Fruit fly (Drosophila melanogaster) whole organism, embryonic: Measurements from ENCODE around the gene mbt.

Experiments
- Atf3 ChIP-seq: fragments of 200-800 bp; sonication (Bioruptor generic); optimal IDR thresholded peaks from 3 replicates; lab custom pipeline; 2016; ENCODE audit warnings: missing biosample characterization, missing genetic modification characterization
- BtbVII ChIP-seq: fragments of 200-800 bp; sonication (Bioruptor generic); optimal IDR thresholded peaks from 3 replicates; lab custom pipeline; 2017; ENCODE audit warnings: missing biosample characterization, mild to moderate bottlenecking, missing genetic modification characterization
- CG10147 ChIP-seq: fragments of 200-800 bp; sonication (Bioruptor generic); optimal IDR thresholded peaks from 2 replicates; lab custom pipeline; 2019; ENCODE audit warnings: missing biosample characterization, mild to moderate bottlenecking, missing genetic modification characterization, moderate library complexity
- CG11085 ChIP-seq: fragments of 200-800 bp; sonication (Bioruptor generic); IDR thresholded peaks from 2 replicates; pipeline ENCODE4 v1.3.6; 2022; ENCODE audit warnings: missing biosample characterization, missing genetic modification characterization
- CG11504 ChIP-seq: fragments of 200-800 bp; sonication (Bioruptor generic); optimal IDR thresholded peaks from 3 replicates; lab custom pipeline; 2019; ENCODE audit warnings: missing biosample characterization, mild to moderate bottlenecking, missing genetic modification characterization, moderate library complexity
- CG14860 ChIP-seq: fragments of 200-800 bp; sonication (Bioruptor generic); IDR thresholded peaks from 3 replicates; pipeline ENCODE4 v1.3.6; 2022; ENCODE audit warnings: missing biosample characterization, missing genetic modification characterization; ENCODE audit not compliant: partially characterized antibody
- CG1602 ChIP-seq: fragments of 200-800 bp; sonication (Bioruptor generic); optimal IDR thresholded peaks from 3 replicates; lab custom pipeline; 2016; ENCODE audit warnings: missing biosample characterization, missing genetic modification characterization
- CG1647 ChIP-seq: fragments of 200-800 bp; sonication (Bioruptor generic); optimal IDR thresholded peaks from 3 replicates; lab custom pipeline; 2016; ENCODE audit warnings: missing biosample characterization, missing genetic modification characterization
- CG17385 ChIP-seq: fragments of 200-800 bp; sonication (Bioruptor generic); optimal IDR thresholded peaks from 3 replicates; lab custom pipeline; 2018; ENCODE audit warnings: missing biosample characterization, mild to moderate bottlenecking, missing genetic modification characterization
- CG18599 ChIP-seq: fragments of 200-800 bp; sonication (Bioruptor generic); optimal IDR thresholded peaks from 3 replicates; lab custom pipeline; 2017; ENCODE audit warnings: missing biosample characterization, missing genetic modification characterization, mild to moderate bottlenecking, moderate library complexity, missing genetic modification reagents
- CG18619 ChIP-seq: fragments of 200-800 bp; sonication (Bioruptor generic); optimal IDR thresholded peaks from 3 replicates; lab custom pipeline; 2017; ENCODE audit warnings: missing biosample characterization, mild to moderate bottlenecking, missing genetic modification characterization
- CG2120 ChIP-seq: fragments of 200-800 bp; sonication (Bioruptor generic); optimal IDR thresholded peaks from 3 replicates; lab custom pipeline; 2016; ENCODE audit warnings: missing biosample characterization, missing genetic modification characterization
- CG2678 ChIP-seq: fragments of 200-800 bp; sonication (Bioruptor generic); optimal IDR thresholded peaks from 3 replicates; lab custom pipeline; 2019; ENCODE audit warnings: missing biosample characterization, mild to moderate bottlenecking, missing genetic modification characterization, moderate library complexity
- CG3281 ChIP-seq: fragments of 200-800 bp; sonication (Bioruptor generic); optimal IDR thresholded peaks from 3 replicates; lab custom pipeline; 2017; ENCODE audit warnings: missing biosample characterization, mild to moderate bottlenecking, missing genetic modification characterization
- CG4424 ChIP-seq: fragments of 200-800 bp; sonication (Bioruptor generic); optimal IDR thresholded peaks from 3 replicates; lab custom pipeline; 2016; ENCODE audit warnings: missing biosample characterization, missing genetic modification characterization
- CG4707 ChIP-seq: fragments of 200-800 bp; sonication (Bioruptor generic); optimal IDR thresholded peaks from 2 replicates; lab custom pipeline; 2018; ENCODE audit warnings: missing biosample characterization, mild to moderate bottlenecking, missing genetic modification characterization, moderate library complexity
- CG6254 ChIP-seq: fragments of 200-800 bp; sonication (Bioruptor generic); optimal IDR thresholded peaks from 3 replicates; lab custom pipeline; 2017; ENCODE audit warnings: mild to moderate bottlenecking, missing biosample characterization, missing genetic modification reagents, missing genetic modification characterization
- CG7839 ChIP-seq: fragments of 200-800 bp; sonication (Bioruptor generic); optimal IDR thresholded peaks from 3 replicates; lab custom pipeline; 2018; ENCODE audit warnings: missing biosample characterization, mild to moderate bottlenecking, missing genetic modification characterization, moderate library complexity
- CG8924 ChIP-seq: fragments of 200-800 bp; optimal IDR thresholded peaks from 3 replicates; lab custom pipeline; 2019; ENCODE audit warnings: missing biosample characterization, mild to moderate bottlenecking, missing genetic modification characterization, moderate library complexity
- CG9932 ChIP-seq: fragments of 200-800 bp; sonication (Bioruptor generic); IDR thresholded peaks from 2 replicates; pipeline ENCODE4 v1.3.6; 2022; ENCODE audit warnings: missing biosample characterization, missing genetic modification characterization
- Dip3 ChIP-seq: fragments of 200-800 bp; sonication (Bioruptor generic); optimal IDR thresholded peaks from 3 replicates; lab custom pipeline; 2016; ENCODE audit warnings: missing biosample characterization, missing genetic modification characterization
- Eip74EF ChIP-seq, 2 experiments: fragments of 200-800 bp in 1 of 2; fragments of >200 bp in 1 of 2; sonication (Bioruptor generic) in 1 of 2; optimal IDR thresholded peaks; 2 replicates each; lab custom pipeline; 2017 to 2019; ENCODE audit warnings: missing biosample characterization in 2 of 2, missing genetic modification characterization in 2 of 2, mild to moderate bottlenecking in 1 of 2, moderate library complexity in 1 of 2
- HLH3B ChIP-seq: fragments of 200-800 bp; sonication (Bioruptor generic); IDR thresholded peaks from 2 replicates; pipeline ENCODE4 v1.3.6; 2022; ENCODE audit warnings: missing biosample characterization, missing genetic modification characterization
- Hand ChIP-seq: fragments of 200-800 bp; sonication (Bioruptor generic); optimal IDR thresholded peaks from 2 replicates; lab custom pipeline; 2017; ENCODE audit warnings: mild to moderate bottlenecking, missing biosample characterization, missing genetic modification reagents, missing genetic modification characterization
- Hey ChIP-seq: fragments of 200-800 bp; sonication (Bioruptor generic); optimal IDR thresholded peaks from 3 replicates; lab custom pipeline; 2018; ENCODE audit warnings: missing biosample characterization, mild to moderate bottlenecking, missing genetic modification characterization
- HmgD ChIP-seq: fragments of 200-800 bp; sonication (Bioruptor generic); optimal IDR thresholded peaks from 3 replicates; lab custom pipeline; 2016; ENCODE audit warnings: missing biosample characterization, missing genetic modification characterization
- Meics ChIP-seq: fragments of 200-800 bp; sonication (Bioruptor generic); optimal IDR thresholded peaks from 2 replicates; lab custom pipeline; 2017; ENCODE audit warnings: missing biosample characterization, mild to moderate bottlenecking, missing genetic modification characterization
- Myb ChIP-seq: fragments of 200-800 bp; sonication (Bioruptor generic); optimal IDR thresholded peaks from 2 replicates; lab custom pipeline; 2016; ENCODE audit warnings: missing biosample characterization, missing genetic modification characterization
- Stat92E ChIP-seq, 3 experiments: fragments of >200 bp in 2 of 3; fragments of 200-800 bp in 1 of 3; sonication (Bioruptor generic) in 1 of 3; optimal IDR thresholded peaks; 2 replicates each; lab custom pipeline; 2017 to 2019; ENCODE audit warnings: missing biosample characterization in 3 of 3, missing genetic modification characterization in 3 of 3, mild to moderate bottlenecking in 1 of 3, moderate library complexity in 1 of 3
- TFAM ChIP-seq: fragments of 200-800 bp; sonication (Bioruptor generic); optimal IDR thresholded peaks from 2 replicates; lab custom pipeline; 2017; ENCODE audit warnings: missing biosample characterization, missing genetic modification characterization, inconsistent platforms
- cg ChIP-seq: fragments of 200-800 bp; sonication (Bioruptor generic); optimal IDR thresholded peaks from 3 replicates; lab custom pipeline; 2019; ENCODE audit warnings: missing biosample characterization, mild to moderate bottlenecking, missing genetic modification characterization, moderate library complexity
- corto ChIP-seq: fragments of 200-800 bp; sonication (Bioruptor generic); optimal IDR thresholded peaks from 2 replicates; lab custom pipeline; 2016; ENCODE audit warnings: missing biosample characterization, mild to moderate bottlenecking, missing genetic modification characterization, moderate library complexity
- croc ChIP-seq: fragments of 200-800 bp; sonication (Bioruptor generic); conservative IDR thresholded peaks from 3 replicates; pipeline ENCODE4 v1.3.6; 2022; ENCODE audit warnings: missing biosample characterization, missing genetic modification characterization
- da ChIP-seq: fragments of 200-800 bp; sonication (Bioruptor generic); optimal IDR thresholded peaks from 2 replicates; lab custom pipeline; 2016; ENCODE audit warnings: missing biosample characterization, missing genetic modification characterization
- dm ChIP-seq: fragments of 200-800 bp; sonication (Bioruptor generic); optimal IDR thresholded peaks from 3 replicates; lab custom pipeline; 2016; ENCODE audit warnings: missing biosample characterization, missing genetic modification characterization
- dmrt99B ChIP-seq: fragments of 200-800 bp; sonication (Bioruptor generic); optimal IDR thresholded peaks from 2 replicates; lab custom pipeline; 2018; ENCODE audit warnings: missing biosample characterization, mild to moderate bottlenecking, missing genetic modification characterization, moderate library complexity
- esg ChIP-seq: fragments of 200-800 bp; sonication (Bioruptor generic); conservative IDR thresholded peaks from 2 replicates; pipeline ENCODE4 v1.3.6; 2022; ENCODE audit warnings: missing biosample characterization, missing genetic modification characterization
- gem ChIP-seq: fragments of 200-800 bp; sonication (Bioruptor generic); optimal IDR thresholded peaks from 2 replicates; lab custom pipeline; 2019; ENCODE audit warnings: missing biosample characterization, mild to moderate bottlenecking, missing genetic modification characterization, moderate library complexity
- gro ChIP-seq: fragments of 200-800 bp; sonication (Bioruptor generic); optimal IDR thresholded peaks from 2 replicates; lab custom pipeline; 2016; ENCODE audit warnings: missing biosample characterization, missing genetic modification characterization
- hbn ChIP-seq: fragments of 200-800 bp; sonication (Bioruptor generic); IDR thresholded peaks from 2 replicates; pipeline ENCODE4 v1.3.6; 2022; ENCODE audit warnings: missing biosample characterization, missing genetic modification characterization; ENCODE audit not compliant: partially characterized antibody
- ken ChIP-seq: fragments of 200-800 bp; sonication (Bioruptor generic); IDR thresholded peaks from 3 replicates; pipeline ENCODE4 v1.3.6; 2022; ENCODE audit warnings: missing biosample characterization, missing genetic modification characterization
- lilli ChIP-seq: fragments of 200-800 bp; sonication (Bioruptor generic); optimal IDR thresholded peaks from 3 replicates; lab custom pipeline; 2016; ENCODE audit warnings: missing biosample characterization, missing genetic modification characterization
- nerfin-2 ChIP-seq: fragments of 200-800 bp; sonication (Bioruptor generic); IDR thresholded peaks from 2 replicates; pipeline ENCODE4 v1.3.6; 2022; ENCODE audit warnings: missing biosample characterization, missing genetic modification characterization; ENCODE audit not compliant: partially characterized antibody
- scrt ChIP-seq: fragments of 200-800 bp; sonication (Bioruptor generic); optimal IDR thresholded peaks from 2 replicates; lab custom pipeline; 2018; ENCODE audit warnings: missing biosample characterization, mild to moderate bottlenecking, missing genetic modification characterization, moderate library complexity
- sens ChIP-seq: fragments of 200-800 bp; sonication (Bioruptor generic); peaks from one replicate; lab custom pipeline; 2016; ENCODE audit warnings: missing biosample characterization, missing genetic modification characterization
- sna ChIP-seq: fragments of 200-800 bp; sonication (Bioruptor generic); IDR thresholded peaks from 2 replicates; pipeline ENCODE4 v1.3.6; 2022; ENCODE audit warnings: missing biosample characterization, missing genetic modification characterization; ENCODE audit not compliant: partially characterized antibody
- sug ChIP-seq: fragments of 200-800 bp; optimal IDR thresholded peaks from 2 replicates; lab custom pipeline; 2019; ENCODE audit warnings: missing biosample characterization, mild to moderate bottlenecking, missing genetic modification characterization, moderate library complexity
- vfl ChIP-seq: fragments of 200-800 bp; sonication (Bioruptor generic); optimal IDR thresholded peaks from 2 replicates; lab custom pipeline; 2016; ENCODE audit warnings: missing biosample characterization, missing genetic modification characterization
- wdn ChIP-seq: fragments of 200-800 bp; sonication (Bioruptor generic); IDR thresholded peaks from 2 replicates; pipeline ENCODE4 v1.3.6; 2022; ENCODE audit warnings: missing biosample characterization, missing genetic modification characterization
- zen ChIP-seq: fragments of 200-800 bp; sonication (Bioruptor generic); optimal IDR thresholded peaks from 3 replicates; lab custom pipeline; 2018; ENCODE audit warnings: missing biosample characterization, mild to moderate bottlenecking, missing genetic modification characterization, moderate library complexity
- zfh2 ChIP-seq: fragments of 200-800 bp; sonication (Bioruptor generic); optimal IDR thresholded peaks from 2 replicates; lab custom pipeline; 2016; ENCODE audit warnings: missing biosample characterization, missing genetic modification characterization

mbt gene

DNA sequence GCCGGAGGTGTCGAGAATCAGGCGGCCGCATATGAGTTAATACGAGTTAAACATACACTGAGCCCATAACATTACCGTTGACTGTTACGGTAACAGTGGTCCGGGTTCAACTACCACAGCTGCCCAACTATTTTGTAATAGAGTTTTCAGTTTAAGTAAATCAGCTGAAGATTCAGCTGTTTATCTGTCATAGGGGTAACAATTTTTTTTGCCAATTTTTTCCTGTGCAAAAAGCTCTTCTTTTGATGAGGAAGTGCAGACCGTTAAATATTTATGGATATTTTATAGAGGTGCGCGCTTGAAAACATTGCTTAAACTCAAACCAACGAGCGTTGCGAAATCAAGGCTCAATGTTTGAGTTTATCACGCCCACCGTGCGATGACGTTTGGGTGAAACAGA, 28.8 kb upstream of the mbt start (continued):
- TF ChIP-seq CG1602 (GFP tag; lab: Kevin White, UChicago) (no peak), CG9932 (GFP tag; lab: Robert Waterston, UW) (0 out of 2 replicates have a peak, but pooled peaks have one; percentile 16), cg (GFP tag; lab: Kevin White, UChicago) (no peak), dmrt99B (no peak), HmgD (GFP tag; lab: Kevin White, UChicago) (no peak), CG4424 (GFP tag; lab: Kevin White, UChicago) (no peak), scrt (GFP tag; lab: Kevin White, UChicago) (peak; percentile 4), Atf3 (GFP tag; lab: Kevin White, UChicago) (no peak), CG2678 (tag; lab: Kevin White, UChicago) (peak; percentile 48), zen (tag; lab: Kevin White, UChicago) (no peak), gem (tag; lab: Kevin White, UChicago) (peak; percentile 38), CG2120 (GFP tag; lab: Kevin White, UChicago) (peak; percentile 34), CG8924 (tag; lab: Kevin White, UChicago) (no peak), wdn (GFP tag; lab: Robert Waterston, UW) (no peak), CG11504 (tag; lab: Kevin White, UChicago) (peak; percentile 29), CG18599 (GFP tag; lab: Kevin White, UChicago) (peak; percentile 57), Hey (tag; lab: Kevin White, UChicago) (no peak), sens (GFP tag; lab: Kevin White, UChicago) (peak; percentile 64), CG3281 (GFP tag; lab: Kevin White, UChicago) (peak; percentile 8), CG6254 (GFP tag; lab: Kevin White, UChicago) (no peak), BtbVII (GFP tag; lab: Kevin White, UChicago) (no peak), croc (GFP tag; lab: Robert Waterston, UW) (no peak), zfh2 (GFP tag; lab: Kevin White, UChicago) (peak; percentile 39), Hand (peak; percentile 22), gro (GFP tag; lab: Kevin White, UChicago) (no peak), HLH3B (GFP tag; lab: Robert Waterston, UW) (no peak), sna (GFP tag; lab: Robert Waterston, UW) (no peak), dm (GFP tag; lab: Kevin White, UChicago) (no peak), nerfin-2 (GFP tag; lab: Robert Waterston, UW) (no peak), CG18619 (GFP tag; lab: Kevin White, UChicago) (no peak), TFAM (GFP tag; lab: Kevin White, UChicago) (no peak), vfl (no peak), hbn (no peak), CG1647 (no peak), esg (GFP tag; lab: Robert Waterston, UW) (no peak), Meics (peak; percentile 45), Myb (GFP tag; lab: Kevin White, UChicago) (no peak), CG7839 (tag; lab: Kevin White, UChicago) (peak; percentile 10), Eip74EF (GFP tag; optimal IDR thresholded peaks at IDR 0.05; lab: Kevin White, UChicago) (no peak), CG14860 (GFP tag; lab: Robert Waterston, UW) (no peak), CG10147 (GFP tag; lab: Kevin White, UChicago) (peak; percentile 34), CG4707 (GFP tag; lab: Kevin White, UChicago) (no peak), da (no peak), CG11085 (GFP tag; lab: Robert Waterston, UW) (no peak), Stat92E (GFP tag; optimal IDR thresholded peaks at IDR 0.05; lab: Kevin White, UChicago) (no peak), CG17385 (no peak), corto (GFP tag; lab: Kevin White, UChicago) (no peak), sug (tag; lab: Kevin White, UChicago) (no peak), ken (no peak), Dip3 (no peak), lilli (GFP tag; lab: Kevin White, UChicago) (peak; percentile 8)
